Worm (Caenorhabditis elegans): ENCODE data around the gene dpf-7.

- TF ChIP-seq ztf-4 (tag; optimal IDR thresholded peaks at IDR 0.05) (no peak), skn-1 (tag; optimal IDR thresholded peaks at IDR 0.05) (no peak), nhr-23 (tag; optimal IDR thresholded peaks at IDR 0.05) (no peak), lin-15B (tag; optimal IDR thresholded peaks at IDR 0.05) (no peak), nhr-237 (tag; optimal IDR thresholded peaks at IDR 0.05) (no peak), elt-3 (tag; optimal IDR thresholded peaks at IDR 0.05) (no peak), nhr-76 (tag; optimal IDR thresholded peaks at IDR 0.05) (no peak), nhr-28 (tag; optimal IDR thresholded peaks at IDR 0.05) (no peak)
Measured at ce11 chrIV:4764422-4764821, 38.0 kb downstream of the dpf-7 start, which contains the start of gene npp-26.

Data from whole organism, L3 larva.